Fruit fly (Drosophila melanogaster): ENCODE measurements around the gene Oga.

Oga gene

DNA sequence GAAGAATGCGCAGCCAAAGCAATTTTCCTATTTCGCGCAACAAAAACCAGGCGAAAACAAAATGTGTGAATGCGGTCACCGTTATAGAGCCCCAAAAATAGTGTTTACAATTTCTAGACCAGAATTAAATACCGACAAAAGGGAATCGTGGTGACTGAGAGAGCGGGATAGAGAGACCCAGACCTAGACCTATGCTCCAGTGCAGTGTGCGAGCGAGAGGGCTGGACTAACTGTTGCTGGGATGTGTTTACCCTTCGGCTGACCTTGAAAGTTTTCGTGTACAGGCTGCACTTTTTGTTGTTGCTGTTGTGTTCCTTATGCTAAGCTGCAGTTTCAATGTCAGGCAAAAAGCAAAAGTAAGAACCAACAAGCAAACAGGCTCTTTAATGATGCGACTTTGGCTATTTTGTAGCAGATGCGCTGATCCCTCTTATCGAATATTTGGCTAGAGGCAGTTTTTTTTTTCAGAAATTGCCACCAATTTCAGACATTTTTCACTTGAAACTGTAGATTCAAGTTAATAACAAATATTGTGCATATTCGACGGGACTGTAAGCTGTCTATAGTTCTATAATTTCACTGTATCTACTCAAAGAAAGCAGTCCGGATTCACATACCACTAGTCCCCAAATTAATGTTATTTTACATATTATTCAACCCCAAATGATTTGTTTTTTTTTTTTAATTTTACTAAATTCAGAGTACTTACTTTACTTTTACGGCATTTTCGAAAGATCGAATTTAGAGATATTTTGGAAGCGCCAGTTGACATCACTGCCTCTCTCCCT, 32.1 kb upstream of the Oga start (continued):
- TF ChIP-seq CoRest (tag; optimal IDR thresholded peaks at IDR 0.05): peak; percentile 49
- peak; percentile 30; the same call in 1 of the 2 replicates for TF ChIP-seq sisA (GFP tag; IDR thresholded peaks at IDR 0.05)
- TF ChIP-seq C15 (GFP tag; IDR thresholded peaks at IDR 0.05): no peak
- TF ChIP-seq row (GFP tag; IDR thresholded peaks at IDR 0.05): peak; percentile 85
- TF ChIP-seq CG11398 (GFP tag; optimal IDR thresholded peaks at IDR 0.05): no peak
- TF ChIP-seq CG1529 (GFP tag; optimal IDR thresholded peaks at IDR 0.05): peak; percentile 11
- no peak for TF ChIP-seq CG4404 (GFP tag; IDR thresholded peaks at IDR 0.05)
- TF ChIP-seq CG15011 (GFP tag; optimal IDR thresholded peaks at IDR 0.05): peak; percentile 50
- TF ChIP-seq wdn (GFP tag; IDR thresholded peaks at IDR 0.05): no peak
- TF ChIP-seq hth (optimal IDR thresholded peaks at IDR 0.05): no peak
- no peak for TF ChIP-seq YL-1 (GFP tag; optimal IDR thresholded peaks at IDR 0.05)
- peak; percentile 46 for TF ChIP-seq sd (tag; optimal IDR thresholded peaks at IDR 0.05)
- peak; percentile 63 for TF ChIP-seq CG9437 (GFP tag; optimal IDR thresholded peaks at IDR 0.05)
- peak; percentile 59 for TF ChIP-seq CG9727 (GFP tag; optimal IDR thresholded peaks at IDR 0.05)
- 0 out of 2 replicates have a peak, but pooled peaks have one; percentile 31 for TF ChIP-seq Ptx1 (GFP tag; IDR thresholded peaks at IDR 0.05)
- TF ChIP-seq CG17385 (GFP tag; optimal IDR thresholded peaks at IDR 0.05): peak; percentile 23
- peak; percentile 29 for TF ChIP-seq CG18599 (GFP tag; optimal IDR thresholded peaks at IDR 0.05)
- TF ChIP-seq CG6765 (GFP tag; optimal IDR thresholded peaks at IDR 0.05): peak; percentile 63
- TF ChIP-seq CG10462 (GFP tag; optimal IDR thresholded peaks at IDR 0.05): peak; percentile 24
- TF ChIP-seq gem (tag; optimal IDR thresholded peaks at IDR 0.05): peak; percentile 49
- peak; percentile 36 for TF ChIP-seq CG6654 (GFP tag; optimal IDR thresholded peaks at IDR 0.05)
- peak; percentile 43 for TF ChIP-seq CG16815 (GFP tag; optimal IDR thresholded peaks at IDR 0.05)
- TF ChIP-seq dysf (GFP tag; IDR thresholded peaks at IDR 0.05): peak; percentile 54; the same call in 1 of the 3 replicates
- TF ChIP-seq CG12659 (GFP tag; optimal IDR thresholded peaks at IDR 0.05): peak; percentile 46
- TF ChIP-seq ftz-f1 (GFP tag; optimal IDR thresholded peaks at IDR 0.05): peak; percentile 11
- no peak for TF ChIP-seq al (GFP tag; IDR thresholded peaks at IDR 0.05)
- peak; percentile 43 for TF ChIP-seq az2 (GFP tag; optimal IDR thresholded peaks at IDR 0.05)
- TF ChIP-seq CG18619 (GFP tag; optimal IDR thresholded peaks at IDR 0.05): peak; percentile 67
- TF ChIP-seq CG31365 (tag; optimal IDR thresholded peaks at IDR 0.05): no peak
- peak; percentile 8 for TF ChIP-seq CG3407 (GFP tag; optimal IDR thresholded peaks at IDR 0.05)
- peak; percentile 59 for TF ChIP-seq Sox100B (GFP tag; optimal IDR thresholded peaks at IDR 0.05)
- TF ChIP-seq E2f2 (GFP tag; IDR thresholded peaks at IDR 0.05): no peak
- TF ChIP-seq chinmo (GFP tag; IDR thresholded peaks at IDR 0.05; ENCODE audit: partially characterized antibody): peak; percentile 63; the same call in 1 of the 4 replicates
- TF ChIP-seq tna (GFP tag; IDR thresholded peaks at IDR 0.05; ENCODE audit: partially characterized antibody): no peak
- peak; percentile 45 for TF ChIP-seq CG18476 (GFP tag; optimal IDR thresholded peaks at IDR 0.05)
- peak; percentile 50 for TF ChIP-seq CG7839 (tag; optimal IDR thresholded peaks at IDR 0.05)
- peak; percentile 52 for TF ChIP-seq bcd (GFP tag; optimal IDR thresholded peaks at IDR 0.05)
- no peak for TF ChIP-seq hb (GFP tag; IDR thresholded peaks at IDR 0.05; ENCODE audit: partially characterized antibody)
- TF ChIP-seq CG14710 (tag; optimal IDR thresholded peaks at IDR 0.05): peak; percentile 49
- TF ChIP-seq CG17359 (tag; optimal IDR thresholded peaks at IDR 0.05): peak; percentile 9
- 0 out of 2 replicates have a peak, but pooled peaks have one; percentile 5 for TF ChIP-seq esg (GFP tag; conservative IDR thresholded peaks at IDR 0.05)
- peak; percentile 1 for TF ChIP-seq B-H2 (GFP tag; optimal IDR thresholded peaks at IDR 0.05)
- TF ChIP-seq D19B (GFP tag; optimal IDR thresholded peaks at IDR 0.05): peak; percentile 21
- no peak for TF ChIP-seq CG3065 (GFP tag; optimal IDR thresholded peaks at IDR 0.05)
- peak; percentile 31 for TF ChIP-seq Ssrp (tag; optimal IDR thresholded peaks at IDR 0.05)
- TF ChIP-seq CG13424 (tag; optimal IDR thresholded peaks at IDR 0.05): peak; percentile 34
- TF ChIP-seq Xbp1 (GFP tag; optimal IDR thresholded peaks at IDR 0.05): peak; percentile 46
- TF ChIP-seq Hmr (GFP tag; optimal IDR thresholded peaks at IDR 0.05): no peak
